Worm (Caenorhabditis elegans) whole organism, dauer: ENCODE results near the gene M7.8.

ENCODE experiments used
- unc-62 ChIP-seq: sonication (generic microtip); optimal IDR thresholded peaks from 2 replicates; lab custom pipeline; 2017; ENCODE audit warnings: missing biosample characterization, missing genetic modification reagents, missing genetic modification characterization

The M7.8 gene

DNA sequence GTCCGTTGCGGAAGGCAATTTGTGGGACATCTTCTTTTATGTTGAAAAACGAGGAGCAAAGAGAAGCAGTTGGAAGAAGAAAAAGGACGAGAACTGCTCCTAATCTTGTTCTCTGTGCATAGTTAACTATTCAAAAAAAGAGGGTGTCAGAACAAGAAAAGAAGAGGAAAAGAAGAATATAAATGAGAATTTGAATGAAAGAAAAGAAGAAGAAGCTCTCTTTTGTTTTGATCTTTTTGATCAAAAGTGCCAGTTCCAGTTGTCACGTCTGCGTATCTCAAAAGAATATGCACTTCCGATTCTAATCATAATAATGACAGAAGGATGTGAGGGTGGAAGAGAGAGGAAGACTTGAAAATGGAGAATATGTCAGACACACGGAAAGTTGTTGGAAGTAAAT lies at the start of gene M7.8:
Gene M7.8, minus strand, starts transcription at position 112 of the 400 bp plus-strand sequence.
- no peak for TF ChIP-seq unc-62 (GFP tag; lab: Kevin White, UChicago)

DNA sequence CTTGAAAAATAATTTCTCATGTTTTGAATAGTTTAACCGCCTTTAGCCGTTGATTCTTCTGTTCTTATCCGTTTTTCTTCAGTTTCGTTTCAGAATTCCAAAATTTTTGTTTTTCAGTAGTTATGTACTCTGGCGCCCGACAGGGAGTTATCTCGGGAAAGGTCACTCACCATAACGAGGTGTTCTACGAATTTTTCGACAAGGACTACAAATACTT lies 48.3 kb upstream of the M7.8 start, which contains the start of gene F01G4.4:
Gene F01G4.4, plus strand, starts transcription at position 118 of the 217 bp plus-strand sequence.
- no peak for TF ChIP-seq unc-62 (GFP tag; lab: Kevin White, UChicago)

DNA sequence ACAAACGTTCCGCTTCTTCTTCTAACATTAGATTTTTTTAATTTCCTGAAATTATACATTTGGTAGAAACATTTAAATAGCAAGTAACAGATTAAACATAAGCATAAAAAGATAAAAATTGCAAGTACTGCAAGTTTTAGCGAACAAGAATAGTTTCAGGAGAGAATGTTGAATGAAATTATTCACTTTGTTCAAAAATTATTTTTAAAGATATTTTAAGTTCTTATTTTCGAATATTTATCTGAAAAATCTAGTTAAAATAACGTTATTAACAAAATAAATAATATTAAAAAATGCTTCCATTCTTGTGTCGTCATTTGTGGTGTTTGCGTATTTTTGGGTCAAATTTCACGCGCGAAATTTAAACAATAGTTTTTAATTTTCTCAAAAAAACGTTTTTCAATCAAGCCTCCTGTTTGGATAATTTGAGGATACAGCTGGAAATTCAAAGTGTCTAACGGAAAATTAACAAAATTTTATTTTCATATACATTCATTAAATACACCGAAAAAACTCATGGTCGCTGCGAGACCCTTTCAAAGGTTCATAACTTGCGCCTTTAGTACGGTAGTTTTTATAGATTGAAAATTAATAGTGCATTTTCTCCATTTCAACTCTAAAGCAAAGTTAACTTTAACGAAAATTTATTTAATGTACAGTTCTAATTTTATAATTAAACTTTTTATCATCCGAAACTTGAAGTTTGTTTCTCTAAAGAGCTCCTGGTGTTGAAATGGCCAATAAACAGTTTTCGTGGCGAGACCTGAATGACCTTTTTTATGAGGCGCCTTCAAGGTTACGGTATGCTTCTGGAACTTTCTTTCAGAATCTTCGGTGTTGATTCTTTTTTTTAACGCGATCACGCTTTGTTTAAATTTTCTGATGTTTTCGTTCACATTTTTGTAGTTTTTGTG lies 47.7 kb upstream of the M7.8 start, which contains the start of gene skih-2:
Gene skih-2, minus strand, starts transcription at position 51 of the 914 bp plus-strand sequence.
- no peak for TF ChIP-seq unc-62 (GFP tag; lab: Kevin White, UChicago)

DNA sequence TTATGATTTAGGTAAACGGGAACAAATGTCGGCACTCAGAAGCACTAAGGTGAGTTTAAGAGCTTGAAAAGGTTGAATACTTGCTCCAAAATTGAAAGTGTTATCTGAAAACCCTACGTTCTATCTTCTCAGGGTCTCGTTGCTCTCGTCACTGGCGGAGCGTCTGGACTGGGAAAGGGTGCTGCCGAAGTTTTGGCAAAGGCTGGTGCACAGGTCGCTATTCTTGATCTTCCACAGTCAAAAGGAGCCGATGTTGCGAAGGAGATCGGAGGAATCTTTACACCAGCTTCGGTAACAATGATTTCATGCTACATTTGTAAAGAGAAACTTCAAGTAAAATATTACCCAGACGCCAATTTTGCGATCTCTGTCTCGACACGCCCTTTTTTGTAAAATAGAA lies 36.4 kb upstream of the M7.8 start, which contains the start of gene ard-1:
Gene ard-1, plus strand, starts transcription at position 12 of the 400 bp plus-strand sequence.
- no peak for TF ChIP-seq unc-62 (GFP tag; lab: Kevin White, UChicago)

DNA sequence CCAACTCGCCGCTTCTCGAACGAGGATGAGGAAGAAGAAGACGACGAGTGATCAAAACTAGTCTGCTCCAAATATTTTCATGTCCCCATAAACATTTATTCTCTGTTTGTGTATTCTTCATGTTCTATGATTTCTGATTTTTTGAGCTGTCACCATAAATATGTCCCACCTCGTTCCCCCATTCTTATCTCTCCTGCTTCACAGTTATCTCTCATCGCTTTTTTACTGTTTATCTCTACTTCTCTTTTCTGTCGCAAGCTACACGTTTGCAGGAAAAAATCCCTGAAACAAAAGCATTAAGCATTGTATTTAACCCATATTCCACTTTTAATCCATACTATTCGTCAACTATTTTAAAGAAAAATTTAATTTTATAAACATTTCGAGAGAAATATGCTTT lies 35.9 kb upstream of the M7.8 start:
- TF ChIP-seq unc-62 (GFP tag; lab: Kevin White, UChicago), result no peak

DNA sequence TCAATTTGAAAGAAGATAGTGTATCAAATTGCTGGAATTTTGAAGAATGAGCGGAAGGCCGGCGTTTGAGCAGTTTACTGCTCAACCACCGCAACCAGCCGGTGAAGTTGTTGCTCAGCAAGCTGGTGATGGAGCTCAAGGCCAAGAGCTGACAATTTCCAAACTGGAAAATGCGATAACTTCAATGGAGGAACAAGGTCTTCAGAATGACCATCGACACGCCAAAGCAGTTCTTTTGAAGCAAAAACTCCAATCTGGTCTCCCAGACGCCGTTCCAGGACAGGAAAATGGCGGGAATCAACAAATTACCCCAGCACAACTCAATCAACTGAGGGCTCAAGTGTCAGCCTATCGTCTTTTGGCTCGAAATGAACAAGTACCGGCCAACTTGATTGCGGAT lies 31.1 kb upstream of the M7.8 start:
- TF ChIP-seq unc-62 (GFP tag; lab: Kevin White, UChicago), result no peak

DNA sequence TGAATTAATAATTGTTTCAGACTA lies 30.9 kb upstream of the M7.8 start, which contains the start of gene swsn-4:
Gene swsn-4, plus strand, starts transcription at position 21 of the 24 bp plus-strand sequence.
- TF ChIP-seq unc-62 (GFP tag; lab: Kevin White, UChicago), result no peak

DNA sequence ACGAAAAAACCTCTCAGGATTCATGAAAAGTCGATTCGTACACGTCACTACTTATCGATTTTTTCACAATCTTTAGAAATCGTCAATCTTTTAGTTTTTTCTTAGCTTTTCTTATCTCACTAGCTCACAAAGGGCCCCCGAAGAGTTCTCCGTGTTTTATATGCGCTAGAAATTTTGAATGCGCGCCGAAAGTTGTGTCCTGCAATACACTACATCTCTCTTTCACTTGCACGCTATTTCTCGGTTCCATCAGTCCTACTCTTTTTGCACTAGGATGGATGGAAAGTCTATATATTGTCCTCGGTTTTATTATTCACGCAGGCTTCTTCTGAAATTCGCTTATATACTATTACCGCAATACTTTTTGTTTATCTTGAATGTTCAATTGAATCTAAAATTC lies 30.7 kb upstream of the M7.8 start:
- TF ChIP-seq unc-62 (GFP tag; lab: Kevin White, UChicago), result no peak

DNA sequence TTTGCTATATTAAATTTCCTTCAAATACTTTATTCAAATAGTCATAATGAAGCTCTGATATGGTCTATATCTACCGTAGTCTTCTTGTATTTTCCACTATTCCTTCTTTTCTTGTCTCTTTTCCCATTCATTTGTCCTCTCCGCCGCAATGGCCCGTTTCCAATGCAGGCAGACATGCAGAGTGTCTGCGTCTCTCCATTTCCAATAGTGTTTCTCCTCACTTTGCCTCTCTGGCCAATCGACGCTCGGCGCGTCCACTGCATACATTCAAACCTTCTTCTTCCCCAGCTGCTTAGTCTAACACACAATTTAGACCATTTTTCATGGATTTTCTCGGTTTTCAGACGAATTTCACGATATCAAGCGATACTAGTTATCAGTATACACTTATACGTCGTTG lies 30.3 kb upstream of the M7.8 start:
- TF ChIP-seq unc-62 (GFP tag; lab: Kevin White, UChicago), result no peak

DNA sequence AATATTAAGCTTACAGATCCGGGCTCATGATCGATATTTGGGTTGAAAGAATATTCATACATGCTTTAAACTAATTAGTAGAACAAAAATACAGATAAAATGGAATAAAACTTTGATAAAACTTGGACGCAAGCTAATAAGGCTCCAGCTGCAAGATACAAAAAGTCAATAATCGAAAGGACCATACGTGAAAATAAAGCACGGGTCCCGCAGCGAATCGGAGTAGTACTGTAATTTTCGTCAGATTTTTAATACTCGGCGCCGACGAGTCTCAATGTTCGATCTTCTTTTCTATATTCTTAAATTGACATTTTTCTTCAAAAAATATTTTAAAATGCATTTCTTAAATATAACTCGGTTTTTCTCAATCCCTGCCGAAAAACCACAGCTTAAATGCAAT lies 29.8 kb upstream of the M7.8 start, which contains the start of gene spo-11:
Gene spo-11, minus strand, starts transcription at position 189 of the 400 bp plus-strand sequence.
- no peak for TF ChIP-seq unc-62 (GFP tag; lab: Kevin White, UChicago)

DNA sequence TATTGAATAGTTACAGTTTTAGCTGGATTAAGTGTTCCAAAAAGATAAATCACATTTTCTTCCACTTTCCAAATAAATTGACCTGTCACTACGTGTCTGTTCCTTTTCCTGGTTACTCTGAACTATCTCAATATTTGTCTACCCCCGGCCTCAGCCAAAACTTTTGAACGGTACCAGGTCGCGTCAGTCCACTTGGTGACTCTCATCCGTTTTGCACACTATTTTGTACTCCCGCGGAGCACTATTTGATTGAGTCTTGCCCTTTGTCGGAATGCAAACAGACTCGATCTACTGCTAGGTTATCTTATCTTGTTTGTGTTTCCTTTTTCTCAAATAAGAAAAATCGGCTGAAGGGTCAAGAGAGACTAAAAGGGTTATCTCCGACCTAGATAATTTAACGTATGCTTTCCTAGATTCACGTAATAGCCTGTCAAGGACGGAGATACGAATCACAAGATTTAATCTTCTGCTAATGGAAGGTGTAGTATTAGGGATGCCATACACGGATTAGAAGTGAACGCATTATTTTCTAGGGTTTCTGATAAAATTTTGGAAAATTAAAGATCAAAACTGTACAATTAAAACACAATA lies 25.2 kb upstream of the M7.8 start:
- TF ChIP-seq unc-62 (GFP tag; lab: Kevin White, UChicago), result no peak

DNA sequence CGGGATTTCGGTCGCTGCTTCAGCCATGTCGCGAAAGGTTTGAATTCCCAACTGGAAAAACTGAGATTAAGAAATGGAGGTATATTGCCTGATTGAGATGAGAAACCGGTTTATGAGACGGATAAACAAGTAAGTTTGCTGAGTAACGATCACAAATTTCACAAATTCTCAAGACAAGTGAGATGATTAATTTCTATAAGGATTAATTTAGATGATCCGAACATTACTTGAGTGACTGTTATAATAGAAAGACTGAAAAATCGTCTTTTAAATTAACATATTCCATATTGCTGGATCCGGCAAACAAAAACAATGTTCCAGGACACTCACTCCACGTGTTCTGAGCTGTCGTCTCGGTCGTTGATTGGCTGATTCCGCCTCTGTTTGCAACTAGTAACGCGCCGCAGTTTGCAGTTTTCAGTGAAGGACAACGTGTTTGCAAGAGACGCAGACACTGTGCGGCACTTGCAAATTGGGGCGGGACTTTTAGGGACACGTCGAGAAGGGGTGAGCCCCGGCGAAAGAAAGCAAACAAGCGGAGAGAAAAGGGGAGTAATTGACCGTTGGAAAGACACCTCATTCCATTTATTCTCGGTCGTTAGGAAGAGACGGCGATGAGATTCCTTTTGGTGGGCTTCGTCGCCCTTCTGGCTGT lies 24.1 kb upstream of the M7.8 start, which contains the start of the genes imp-2 and enpl-1:
Gene imp-2, minus strand, starts transcription at position 51 of the 655 bp plus-strand sequence.
Gene enpl-1, plus strand, starts transcription at position 462 of the 655 bp plus-strand sequence.
- TF ChIP-seq unc-62 (GFP tag; lab: Kevin White, UChicago), result no peak

DNA sequence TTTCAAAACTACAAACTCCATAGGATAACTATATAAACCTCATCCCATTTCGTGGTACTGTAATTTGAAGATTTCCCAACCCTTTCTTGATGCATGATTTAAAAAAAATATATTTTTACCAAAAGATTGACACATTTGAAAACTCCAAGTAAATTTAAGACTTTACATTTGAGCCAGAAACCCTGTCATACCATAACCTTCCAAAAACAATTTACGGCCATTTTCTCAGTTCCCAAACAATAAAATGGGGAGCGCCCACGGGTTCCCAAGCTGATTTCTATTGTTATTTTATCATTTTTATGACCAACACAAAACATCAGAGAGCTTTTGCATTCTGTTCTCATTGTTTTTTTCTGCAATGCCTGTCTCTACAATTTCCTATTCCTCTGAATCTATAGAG lies 17.8 kb upstream of the M7.8 start, which contains the start of gene clc-9:
Gene clc-9, plus strand, starts transcription at position 301 of the 400 bp plus-strand sequence.
- no peak for TF ChIP-seq unc-62 (GFP tag; lab: Kevin White, UChicago)

DNA sequence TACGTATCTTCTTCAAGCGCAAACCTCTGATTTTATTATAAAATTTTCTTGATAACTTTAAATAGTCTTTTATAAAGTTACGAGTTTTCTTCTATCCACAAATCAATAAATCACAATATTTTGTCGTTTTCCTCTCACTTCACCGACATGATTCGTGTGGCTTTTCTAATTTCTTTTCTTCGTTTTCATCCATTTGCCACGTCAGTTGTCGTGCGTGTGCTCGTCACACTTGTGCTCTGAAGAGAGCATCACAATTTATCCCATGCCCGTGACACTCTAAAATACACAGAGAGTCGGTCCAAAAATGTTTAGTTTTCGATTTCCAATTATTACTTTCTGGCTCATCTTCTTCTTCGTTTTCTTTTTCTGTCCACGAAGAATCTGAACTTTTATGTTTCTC lies 17.0 kb upstream of the M7.8 start:
- no peak for TF ChIP-seq unc-62 (GFP tag; lab: Kevin White, UChicago)

DNA sequence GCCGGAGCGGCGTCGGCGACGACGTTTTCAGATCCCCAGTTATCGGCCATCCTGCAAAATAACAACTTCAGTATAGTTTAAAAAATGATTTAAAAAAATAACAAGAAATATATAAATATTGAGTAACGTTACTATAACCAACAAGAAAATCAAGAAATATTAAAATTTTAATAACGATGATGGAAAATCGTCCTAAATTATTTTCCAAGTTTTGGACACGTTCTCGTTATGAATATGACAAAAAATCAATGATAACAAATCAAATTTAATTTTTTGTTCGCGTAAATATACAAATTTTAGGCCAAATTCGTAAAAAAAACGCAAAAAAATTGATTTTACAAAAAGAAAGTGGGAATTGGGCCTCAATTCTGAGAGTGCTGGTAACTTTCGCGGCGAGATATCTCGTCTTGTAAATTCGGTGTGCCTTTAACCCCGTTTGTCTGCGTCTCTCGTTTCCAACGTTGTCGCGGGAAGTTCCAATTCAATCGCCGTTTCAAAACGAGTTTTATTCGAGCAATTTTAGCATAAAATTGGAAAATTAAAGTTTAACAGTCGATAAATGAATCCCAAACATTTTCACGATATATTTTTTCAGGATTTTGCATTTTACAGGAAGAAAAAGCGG lies 16.2 kb upstream of the M7.8 start, which contains the start of gene rps-5:
Gene rps-5, minus strand, starts transcription at position 51 of the 625 bp plus-strand sequence.
- no peak for TF ChIP-seq unc-62 (GFP tag; lab: Kevin White, UChicago)

DNA sequence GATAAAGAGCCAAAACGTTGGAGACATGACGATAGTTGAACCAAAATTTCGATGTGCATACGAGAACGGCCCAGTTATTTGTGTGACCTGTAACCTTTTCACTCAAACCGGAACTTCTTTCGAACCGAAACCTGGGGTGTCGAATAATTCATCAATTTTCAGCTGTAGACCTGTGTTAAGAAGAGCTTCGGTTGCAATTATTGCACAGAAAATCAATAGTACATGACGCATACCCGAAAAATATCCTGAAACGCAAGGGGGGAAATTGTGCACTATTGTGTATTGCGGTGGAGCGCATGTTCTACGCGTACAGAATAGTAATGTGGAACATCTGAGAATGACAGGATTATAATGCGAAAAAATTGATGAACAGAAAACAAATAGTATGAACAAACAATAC lies 14.9 kb upstream of the M7.8 start, which contains the start of gene pigk-1:
Gene pigk-1, minus strand, starts transcription at position 248 of the 400 bp plus-strand sequence.
- TF ChIP-seq unc-62 (GFP tag; lab: Kevin White, UChicago), result no peak
